Worm (Caenorhabditis elegans) whole organism, L4/young adult: Measurements from ENCODE around the gene F20D1.3.

Experiments used
- W03F9.2 ChIP-seq: fragments of 150-350 bp; optimal IDR thresholded peaks from 2 replicates; lab custom pipeline; 2014; ENCODE audit warnings: missing biosample characterization, missing genetic modification characterization
- dao-5 ChIP-seq: sonication (generic microtip); optimal IDR thresholded peaks from 2 replicates; lab custom pipeline; 2016; ENCODE audit warnings: missing genotype, missing genetic modification characterization, moderate library complexity, missing compliant biosample characterization
- him-1 ChIP-seq: sonication (generic microtip); optimal IDR thresholded peaks from 2 replicates; lab custom pipeline; 2016; ENCODE audit warnings: missing genotype, missing genetic modification reagents, missing genetic modification characterization, missing compliant biosample characterization

DNA sequence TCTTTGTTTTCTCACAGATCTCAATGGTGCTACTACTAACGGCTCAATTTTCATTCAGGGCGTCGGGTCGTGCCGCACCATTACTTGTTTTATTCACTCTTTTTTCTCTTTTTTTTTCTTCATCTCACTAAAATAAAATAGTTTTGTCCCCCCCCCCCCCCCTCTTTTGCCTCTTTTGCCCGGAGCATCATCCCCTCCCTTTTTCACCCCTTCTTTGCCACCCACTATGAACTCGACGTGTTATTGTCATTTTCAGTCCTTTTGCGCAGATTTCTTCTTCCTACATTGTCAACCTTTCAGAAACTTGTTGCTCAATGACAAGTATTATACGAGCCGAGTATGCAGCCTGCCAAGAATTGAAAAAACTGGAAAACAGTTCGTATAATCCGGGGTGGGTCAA, 50.1 kb downstream of the F20D1.3 start, which contains the start of gene seb-3:
- TF ChIP-seq dao-5 = no peak
- no peak for TF ChIP-seq him-1 (tag; lab: Kevin White, UChicago)
- TF ChIP-seq W03F9.2 = no peak
